Worm (Caenorhabditis elegans) whole organism, young adult: Measurements from ENCODE around the gene cest-13.

Experiments
- B0261.1 ChIP-seq: sonication (generic microtip); optimal IDR thresholded peaks from 2 replicates; lab custom pipeline; 2016; ENCODE audit warnings: mild to moderate bottlenecking, missing genetic modification characterization, moderate library complexity, missing compliant biosample characterization
- D2030.7 ChIP-seq: fragments of 200-800 bp; sonication (Bioruptor generic); IDR thresholded peaks from 2 replicates; pipeline ENCODE4 v1.3.6; 2022; ENCODE audit warnings: missing genetic modification reagents, missing genetic modification characterization, missing compliant biosample characterization
- F22D6.2 ChIP-seq: sonication (generic microtip); optimal IDR thresholded peaks from 2 replicates; lab custom pipeline; 2016; ENCODE audit warnings: mild to moderate bottlenecking, missing genetic modification characterization, missing compliant biosample characterization
- F23B12.7 ChIP-seq: sonication (generic microtip); optimal IDR thresholded peaks from 2 replicates; lab custom pipeline; 2017; ENCODE audit warnings: missing genetic modification characterization, mild to moderate bottlenecking, missing compliant biosample characterization, antibody characterized with exemption, moderate library complexity; ENCODE audit not compliant: insufficient read depth
- F33H1.4 ChIP-seq: fragments of 200-800 bp; sonication (Bioruptor generic); IDR thresholded peaks from 2 replicates; pipeline ENCODE4 v1.3.6; 2022; ENCODE audit warnings: missing genetic modification reagents, missing genetic modification characterization, missing compliant biosample characterization
- F39B2.1 ChIP-seq: fragments of 200-800 bp; sonication (Bioruptor generic); IDR thresholded peaks from 2 replicates; pipeline ENCODE4 v1.3.6; 2022; ENCODE audit warnings: missing genetic modification reagents, missing genetic modification characterization, missing compliant biosample characterization
- F49E8.2 ChIP-seq: sonication (generic microtip); optimal IDR thresholded peaks from 3 replicates; lab custom pipeline; 2017; ENCODE audit warnings: missing genetic modification characterization, mild to moderate bottlenecking, missing compliant biosample characterization, antibody characterized with exemption, moderate library complexity; ENCODE audit not compliant: insufficient read depth
- K12H6.12 ChIP-seq: fragments of 200-800 bp; sonication (Bioruptor generic); optimal IDR thresholded peaks from 2 replicates; lab custom pipeline; 2018; ENCODE audit warnings: mild to moderate bottlenecking, missing genetic modification characterization, missing compliant biosample characterization
- Y53F4B.3 ChIP-seq: fragments of 200-800 bp; sonication (Bioruptor generic); IDR thresholded peaks from 2 replicates; pipeline ENCODE4 v1.3.6; 2022; ENCODE audit warnings: missing genetic modification reagents, missing genetic modification characterization, missing compliant biosample characterization
- Y67H2A.10 ChIP-seq: fragments of 200-800 bp; sonication (Bioruptor generic); conservative IDR thresholded peaks from 2 replicates; pipeline ENCODE4 v1.3.6; 2022; ENCODE audit warnings: missing genetic modification reagents, missing genetic modification characterization, missing compliant biosample characterization
- ZK185.1 ChIP-seq: sonication (generic microtip); optimal IDR thresholded peaks from 2 replicates; lab custom pipeline; 2016; ENCODE audit warnings: mild to moderate bottlenecking, missing genetic modification characterization, missing compliant biosample characterization; ENCODE audit not compliant: poor library complexity, severe bottlenecking
- ama-1 ChIP-seq, 3 experiments: fragments of 150-350 bp in 1 of 3; sonication (generic microtip) in 2 of 3; optimal IDR thresholded peaks; 2 replicates each; lab custom pipeline; 2014 to 2018; ENCODE audit warnings: missing biosample characterization in 2 of 3, missing genetic modification characterization in 2 of 3, missing genetic modification reagents in 2 of 3
- aptf-3 ChIP-seq: fragments of 200-800 bp; sonication (Bioruptor generic); IDR thresholded peaks from 2 replicates; pipeline ENCODE4 v1.3.6; 2022; ENCODE audit warnings: missing genetic modification characterization, missing compliant biosample characterization
- atf-7 ChIP-seq: sonication (generic microtip); optimal IDR thresholded peaks from 2 replicates; lab custom pipeline; 2017; ENCODE audit warnings: mild to moderate bottlenecking, missing genetic modification characterization, missing compliant biosample characterization
- attf-5 ChIP-seq: fragments of 200-800 bp; sonication (Bioruptor generic); optimal IDR thresholded peaks from 2 replicates; lab custom pipeline; 2018; ENCODE audit warnings: mild to moderate bottlenecking, missing genetic modification characterization, missing compliant biosample characterization
- attf-6 ChIP-seq: fragments of 200-800 bp; sonication (Bioruptor generic); IDR thresholded peaks from 2 replicates; pipeline ENCODE4 v1.3.6; 2022; ENCODE audit warnings: missing genetic modification reagents, missing genetic modification characterization, missing compliant biosample characterization
- bed-1 ChIP-seq: fragments of 200-800 bp; sonication (Bioruptor generic); IDR thresholded peaks from 2 replicates; pipeline ENCODE4 v1.3.6; 2022; ENCODE audit warnings: missing genetic modification reagents, missing genetic modification characterization, missing compliant biosample characterization
- bed-2 ChIP-seq: fragments of 200-800 bp; sonication (Bioruptor generic); IDR thresholded peaks from 2 replicates; pipeline ENCODE4 v1.3.6; 2022; ENCODE audit warnings: missing genetic modification reagents, missing genetic modification characterization, missing compliant biosample characterization
- ceh-40 ChIP-seq: fragments of 200-800 bp; sonication (Bioruptor generic); IDR thresholded peaks from 2 replicates; pipeline ENCODE4 v1.3.6; 2022; ENCODE audit warnings: missing genetic modification characterization, missing compliant biosample characterization
- chd-7 ChIP-seq: sonication (generic microtip); optimal IDR thresholded peaks from 2 replicates; lab custom pipeline; 2016; ENCODE audit warnings: mild to moderate bottlenecking, missing genetic modification characterization, moderate library complexity, missing compliant biosample characterization
- gei-17 ChIP-seq: fragments of 200-800 bp; sonication (Bioruptor generic); optimal IDR thresholded peaks from 2 replicates; lab custom pipeline; 2018; ENCODE audit warnings: mild to moderate bottlenecking, missing genetic modification characterization, missing compliant biosample characterization
- hmg-1.2 ChIP-seq: fragments of 200-800 bp; sonication (Bioruptor generic); IDR thresholded peaks from 2 replicates; pipeline ENCODE4 v1.3.6; 2022; ENCODE audit warnings: missing genetic modification reagents, missing genetic modification characterization, missing compliant biosample characterization
- hmg-20 ChIP-seq: fragments of 200-800 bp; sonication (Bioruptor generic); IDR thresholded peaks from 2 replicates; pipeline ENCODE4 v1.3.6; 2022; ENCODE audit warnings: missing genetic modification reagents, missing genetic modification characterization, missing compliant biosample characterization
- lag-1 ChIP-seq: fragments of 200-800 bp; sonication (Bioruptor generic); IDR thresholded peaks from 2 replicates; pipeline ENCODE4 v1.3.6; 2022; ENCODE audit warnings: missing genetic modification reagents, missing genetic modification characterization, missing compliant biosample characterization
- lin-35 ChIP-seq, 3 experiments: fragments of 150-350 bp in 2 of 3; sonication (generic microtip) in 1 of 3; optimal IDR thresholded peaks; 2 replicates each; lab custom pipeline; 2014 to 2018; ENCODE audit warnings: missing biosample characterization in 3 of 3, missing genetic modification characterization in 3 of 3, missing genetic modification reagents in 3 of 3
- lsl-1 ChIP-seq: fragments of 200-800 bp; sonication (Bioruptor generic); optimal IDR thresholded peaks from 2 replicates; lab custom pipeline; 2018; ENCODE audit warnings: mild to moderate bottlenecking, missing genetic modification characterization, moderate library complexity, missing compliant biosample characterization
- madf-10 ChIP-seq: sonication (generic microtip); optimal IDR thresholded peaks from 2 replicates; lab custom pipeline; 2016; ENCODE audit warnings: mild to moderate bottlenecking, missing genetic modification characterization, missing compliant biosample characterization
- madf-6 ChIP-seq: fragments of 200-800 bp; sonication (Bioruptor generic); IDR thresholded peaks from 2 replicates; pipeline ENCODE4 v1.3.6; 2022; ENCODE audit warnings: missing genetic modification reagents, missing genetic modification characterization, missing compliant biosample characterization
- mcd-1 ChIP-seq: fragments of 200-800 bp; sonication (Bioruptor generic); IDR thresholded peaks from 2 replicates; pipeline ENCODE4 v1.3.6; 2022; ENCODE audit warnings: missing genetic modification reagents, missing genetic modification characterization, missing compliant biosample characterization
- nfya-2 ChIP-seq: fragments of 200-800 bp; sonication (Bioruptor generic); IDR thresholded peaks from 2 replicates; pipeline ENCODE4 v1.3.6; 2022; ENCODE audit warnings: missing genetic modification reagents, missing genetic modification characterization, missing compliant biosample characterization
- nhr-80 ChIP-seq: sonication (generic microtip); optimal IDR thresholded peaks from 2 replicates; lab custom pipeline; 2016; ENCODE audit warnings: missing genetic modification characterization, missing compliant biosample characterization
- nhr-90 ChIP-seq: sonication (generic microtip); optimal IDR thresholded peaks from 2 replicates; lab custom pipeline; 2016; ENCODE audit warnings: missing genotype, mild to moderate bottlenecking, missing genetic modification characterization, missing compliant biosample characterization
- pha-4 ChIP-seq: fragments of 150-350 bp; sonication (generic microtip); optimal IDR thresholded peaks from 2 replicates; lab custom pipeline; 2014; ENCODE audit warnings: missing biosample characterization, missing genetic modification reagents, missing genetic modification characterization
- repo-1 ChIP-seq: sonication (generic microtip); optimal IDR thresholded peaks from 2 replicates; lab custom pipeline; 2017; ENCODE audit warnings: mild to moderate bottlenecking, missing genetic modification characterization, missing compliant biosample characterization
- rpc-1 ChIP-seq, 2 experiments: fragments of 150-350 bp in 1 of 2; sonication (generic microtip) in 1 of 2; optimal IDR thresholded peaks; 2 replicates each; lab custom pipeline; 2014 to 2018; ENCODE audit warnings: missing biosample characterization in 1 of 2, missing genetic modification characterization in 1 of 2, missing genetic modification reagents in 1 of 2, missing genotype in 1 of 2
- snpc-4 ChIP-seq, 5 experiments: fragments of 150-350 bp in 1 of 5; sonication (generic microtip) in 4 of 5; optimal IDR thresholded peaks; 2 replicates each; lab custom pipeline; 2014 to 2018; ENCODE audit warnings: missing genetic modification characterization in 5 of 5, missing biosample characterization in 3 of 5, antibody characterized with exemption in 2 of 5, mild to moderate bottlenecking in 2 of 5, missing compliant biosample characterization in 2 of 5, missing genotype in 2 of 5, moderate library complexity in 2 of 5, missing genetic modification reagents in 1 of 5
- tbp1 ChIP-seq: fragments of 200-800 bp; sonication (Bioruptor generic); optimal IDR thresholded peaks from 2 replicates; lab custom pipeline; 2018; ENCODE audit warnings: mild to moderate bottlenecking, missing genetic modification characterization, missing compliant biosample characterization
- tlf-1 ChIP-seq: fragments of 200-800 bp; sonication (Bioruptor generic); optimal IDR thresholded peaks from 2 replicates; lab custom pipeline; 2018; ENCODE audit warnings: mild to moderate bottlenecking, missing genetic modification characterization, missing compliant biosample characterization
- unc-130 ChIP-seq: sonication (generic microtip); optimal IDR thresholded peaks from 2 replicates; lab custom pipeline; 2016; ENCODE audit warnings: missing genetic modification reagents, missing genetic modification characterization, missing compliant biosample characterization
- unc-62 ChIP-seq: fragments of 150-350 bp; optimal IDR thresholded peaks from 2 replicates; lab custom pipeline; 2014; ENCODE audit warnings: missing biosample characterization, missing genetic modification reagents, missing genetic modification characterization
- xnd-1 ChIP-seq: sonication (generic microtip); optimal IDR thresholded peaks from 2 replicates; lab custom pipeline; 2016; ENCODE audit warnings: missing genotype, missing genetic modification reagents, missing genetic modification characterization, missing compliant biosample characterization
- ztf-25 ChIP-seq: fragments of 200-800 bp; sonication (Bioruptor generic); IDR thresholded peaks from 2 replicates; pipeline ENCODE4 v1.3.6; 2022; ENCODE audit warnings: missing genetic modification reagents, missing genetic modification characterization, missing compliant biosample characterization

The cest-13 gene

ce11 chrX:13726285-13726684 is 33.8 kb upstream of the cest-13 start:
- TF ChIP-seq F39B2.1 (GFP tag; lab: Robert Waterston, UW) (no peak), unc-62 (GFP tag; lab: Kevin White, UChicago) (no peak), lag-1 (GFP tag; lab: Robert Waterston, UW) (no peak), Y53F4B.3 (GFP tag; lab: Robert Waterston, UW) (no peak), ceh-40 (GFP tag; lab: Robert Waterston, UW) (no peak), attf-5 (no peak), repo-1 (tag; lab: Kevin White, UChicago) (no peak), unc-130 (GFP tag; lab: Kevin White, UChicago) (no peak), madf-10 (tag; lab: Kevin White, UChicago) (no peak), nhr-90 (tag; lab: Kevin White, UChicago) (no peak), F23B12.7 (no peak), Y67H2A.10 (no peak)
- TF ChIP-seq, all 124 proteins: peak for 0

ce11 chrX:13726874-13727343 is 33.1 kb upstream of the cest-13 start, which contains the start of gene pix-1:
pix-1 (plus strand) TSS chrX:13727293.
- TF ChIP-seq hmg-1.2 (GFP tag; lab: Robert Waterston, UW), result peak; percentile 95; the same call in 1 of the 2 replicates
- peak; percentile 18 for TF ChIP-seq ZK185.1
- TF ChIP-seq hmg-20, result no peak
- TF ChIP-seq mcd-1, result peak; percentile 96
- TF ChIP-seq gei-17 (GFP tag; lab: Kevin White, UChicago), result no peak
- no peak for TF ChIP-seq F33H1.4 (GFP tag; lab: Robert Waterston, UW)
- peak; percentile 21 for TF ChIP-seq B0261.1 (tag; lab: Kevin White, UChicago)
- no peak for TF ChIP-seq lin-35 (GFP tag; optimal IDR thresholded peaks at IDR 0.05; lab: Kevin White, UChicago)
- TF ChIP-seq nhr-80 (tag; lab: Kevin White, UChicago), result peak; percentile 21
- TF ChIP-seq K12H6.12 (tag; lab: Kevin White, UChicago), result peak; percentile 11
- no peak for TF ChIP-seq F49E8.2
- TF ChIP-seq, all 124 proteins: peak for 6

- TF ChIP-seq attf-6 (GFP tag; lab: Robert Waterston, UW), result no peak
- TF ChIP-seq xnd-1 (tag; lab: Kevin White, UChicago), result no peak
- no peak for TF ChIP-seq snpc-4 (GFP tag; optimal IDR thresholded peaks at IDR 0.05; lab: Kevin White, UChicago)
- TF ChIP-seq snpc-4 (tag; optimal IDR thresholded peaks at IDR 0.05; lab: Kevin White, UChicago), result no peak
- TF ChIP-seq bed-2 (GFP tag; lab: Robert Waterston, UW), result no peak
- TF ChIP-seq madf-6 (GFP tag; lab: Robert Waterston, UW), result no peak
- no peak for TF ChIP-seq ZK185.1
- no peak for TF ChIP-seq nfya-2 (GFP tag; lab: Robert Waterston, UW)
- no peak for TF ChIP-seq rpc-1 (optimal IDR thresholded peaks at IDR 0.05; lab: Kevin White, UChicago)
- no peak for TF ChIP-seq rpc-1 (tag; optimal IDR thresholded peaks at IDR 0.05; lab: Kevin White, UChicago)
- TF ChIP-seq F22D6.2, result no peak
- TF ChIP-seq lsl-1 (GFP tag; lab: Kevin White, UChicago), result no peak
- no peak for TF ChIP-seq F33H1.4 (GFP tag; lab: Robert Waterston, UW)
- TF ChIP-seq lin-35 (GFP tag; optimal IDR thresholded peaks at IDR 0.05; lab: Kevin White, UChicago), result no peak
These were observed 31.0 kb upstream of the cest-13 start for ce11 chrX:13728991-13729390.

DNA sequence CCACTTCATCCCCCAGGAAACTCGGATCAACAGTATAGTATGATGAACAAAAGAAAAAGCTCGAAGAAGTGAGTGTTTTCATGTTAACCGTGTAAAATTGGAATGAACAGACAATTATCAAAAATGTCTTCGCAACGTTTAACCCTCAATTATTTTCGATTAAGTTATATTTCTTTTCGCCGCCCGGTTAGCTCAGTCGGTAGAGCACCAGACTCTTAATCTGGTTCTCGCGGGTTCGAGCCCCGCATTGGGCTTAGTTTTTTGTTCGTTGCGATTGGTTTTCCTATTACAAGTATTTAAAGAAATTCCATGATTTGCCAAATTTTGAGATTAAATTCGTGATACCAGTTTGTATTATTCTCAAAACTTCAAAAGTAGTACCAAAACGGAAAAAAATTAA is 30.3 kb upstream of the cest-13 start:
- TF ChIP-seq tbp1, result peak; percentile 87
- TF ChIP-seq ama-1 (optimal IDR thresholded peaks at IDR 0.05; lab: Kevin White, UChicago), result no peak
- TF ChIP-seq ama-1 (GFP tag; optimal IDR thresholded peaks at IDR 0.05; lab: Kevin White, UChicago), result peak in 1 of 2 experiments; percentile 30
- peak in 1 of 3 experiments; percentile 16 for TF ChIP-seq lin-35 (GFP tag; optimal IDR thresholded peaks at IDR 0.05; lab: Kevin White, UChicago)
- 0 out of 2 replicates have a peak, but pooled peaks have one; percentile 8 for TF ChIP-seq ztf-25 (GFP tag; lab: Robert Waterston, UW)
- TF ChIP-seq F33H1.4 (GFP tag; lab: Robert Waterston, UW), result no peak
- no peak for TF ChIP-seq aptf-3 (GFP tag; lab: Robert Waterston, UW)
- no peak for TF ChIP-seq chd-7 (tag; lab: Kevin White, UChicago)
- TF ChIP-seq snpc-4 (GFP tag; optimal IDR thresholded peaks at IDR 0.05; lab: Kevin White, UChicago), result peak; percentile 52
- TF ChIP-seq snpc-4 (tag; optimal IDR thresholded peaks at IDR 0.05; lab: Kevin White, UChicago), result peak in 1 of 4 experiments; percentile 16
- no peak for TF ChIP-seq nhr-80 (tag; lab: Kevin White, UChicago)
- no peak for TF ChIP-seq tlf-1 (GFP tag; lab: Kevin White, UChicago)
- TF ChIP-seq bed-1, result no peak
- TF ChIP-seq pha-4 (tag; lab: Kevin White, UChicago), result no peak
- TF ChIP-seq rpc-1 (optimal IDR thresholded peaks at IDR 0.05; lab: Kevin White, UChicago), result peak; percentile 50
- peak; percentile 80 for TF ChIP-seq rpc-1 (tag; optimal IDR thresholded peaks at IDR 0.05; lab: Kevin White, UChicago)
- 0 out of 2 replicates have a peak, but pooled peaks have one; percentile 56 for TF ChIP-seq ceh-40 (GFP tag; lab: Robert Waterston, UW)
- TF ChIP-seq D2030.7 (GFP tag; lab: Robert Waterston, UW), result peak; percentile 67
- TF ChIP-seq atf-7 (tag; lab: Kevin White, UChicago), result no peak
